Fruit fly (Drosophila melanogaster) whole organism, adult: ENCODE data around the gene Nedd4.

ENCODE experiments used
- CG11617 ChIP-seq: fragments of 200-800 bp; sonication (Bioruptor generic); optimal IDR thresholded peaks from 2 replicates; lab custom pipeline; 2017; ENCODE audit warnings: mild to moderate bottlenecking, missing biosample characterization, missing genetic modification reagents, missing genetic modification characterization
- CG12768 ChIP-seq: fragments of 200-800 bp; sonication (Bioruptor generic); optimal IDR thresholded peaks from 2 replicates; lab custom pipeline; 2017; ENCODE audit warnings: missing biosample characterization, missing genetic modification characterization, mild to moderate bottlenecking, moderate library complexity, missing genetic modification reagents
- CG14711 ChIP-seq: fragments of 200-800 bp; sonication (Bioruptor generic); optimal IDR thresholded peaks from 2 replicates; lab custom pipeline; 2018; ENCODE audit warnings: missing biosample characterization, mild to moderate bottlenecking, missing genetic modification characterization, moderate library complexity
- CG1620 ChIP-seq: fragments of 200-800 bp; sonication (Bioruptor generic); optimal IDR thresholded peaks from 2 replicates; lab custom pipeline; 2016; ENCODE audit warnings: missing biosample characterization, missing genetic modification characterization
- CG33017 ChIP-seq: fragments of 200-800 bp; sonication (Bioruptor generic); optimal IDR thresholded peaks from 2 replicates; lab custom pipeline; 2018; ENCODE audit warnings: missing biosample characterization, mild to moderate bottlenecking, missing genetic modification characterization, moderate library complexity
- CG5204 ChIP-seq: fragments of 200-800 bp; sonication (Bioruptor generic); optimal IDR thresholded peaks from 2 replicates; lab custom pipeline; 2016; ENCODE audit warnings: missing biosample characterization, missing genetic modification characterization
- CG7045 ChIP-seq: fragments of 200-800 bp; sonication (Bioruptor generic); optimal IDR thresholded peaks from 2 replicates; lab custom pipeline; 2017; ENCODE audit warnings: missing biosample characterization, mild to moderate bottlenecking, missing genetic modification characterization
- CG7101 ChIP-seq: fragments of 200-800 bp; sonication (Bioruptor generic); optimal IDR thresholded peaks from 2 replicates; lab custom pipeline; 2018; ENCODE audit warnings: missing biosample characterization, mild to moderate bottlenecking, missing genetic modification characterization, moderate library complexity
- Clk ChIP-seq: fragments of 200-800 bp; sonication (Bioruptor generic); optimal IDR thresholded peaks from 2 replicates; lab custom pipeline; 2017; ENCODE audit warnings: missing biosample characterization, missing genetic modification characterization
- Crg-1 ChIP-seq: fragments of 200-800 bp; sonication (Bioruptor generic); optimal IDR thresholded peaks from 2 replicates; lab custom pipeline; 2016; ENCODE audit warnings: missing biosample characterization, missing genetic modification characterization
- Hr96 ChIP-seq: fragments of 200-800 bp; sonication (Bioruptor generic); optimal IDR thresholded peaks from 2 replicates; lab custom pipeline; 2016; ENCODE audit warnings: missing biosample characterization, missing genetic modification characterization
- Mnt ChIP-seq: fragments of 200-800 bp; sonication (Bioruptor generic); optimal IDR thresholded peaks from 2 replicates; lab custom pipeline; 2016; ENCODE audit warnings: missing biosample characterization, mild to moderate bottlenecking, missing genetic modification characterization
- bab1 ChIP-seq: fragments of 200-800 bp; sonication (Bioruptor generic); optimal IDR thresholded peaks from 3 replicates; lab custom pipeline; 2019; ENCODE audit warnings: missing biosample characterization, mild to moderate bottlenecking, missing genetic modification characterization, moderate library complexity
- cic ChIP-seq: fragments of 200-800 bp; sonication (Bioruptor generic); optimal IDR thresholded peaks from 2 replicates; lab custom pipeline; 2017; ENCODE audit warnings: missing biosample characterization, mild to moderate bottlenecking, missing genetic modification characterization, moderate library complexity
- cnc ChIP-seq, 2 experiments: fragments of >200 bp; optimal IDR thresholded peaks; 2 replicates each; lab custom pipeline; 2017
- kay ChIP-seq: fragments of 200-800 bp; sonication (Bioruptor generic); peaks from one replicate; lab custom pipeline; 2016; ENCODE audit warnings: missing biosample characterization, missing genetic modification characterization, borderline replicate concordance
- ovo ChIP-seq: fragments of 200-800 bp; sonication (Bioruptor generic); optimal IDR thresholded peaks from 2 replicates; lab custom pipeline; 2016; ENCODE audit warnings: missing biosample characterization, missing genetic modification characterization
- pad ChIP-seq: fragments of 200-800 bp; sonication (Bioruptor generic); optimal IDR thresholded peaks from 3 replicates; lab custom pipeline; 2017; ENCODE audit warnings: missing biosample characterization, missing genetic modification characterization, mild to moderate bottlenecking, moderate library complexity, missing genetic modification reagents
- tj ChIP-seq: fragments of 200-800 bp; sonication (Bioruptor generic); optimal IDR thresholded peaks from 3 replicates; lab custom pipeline; 2017; ENCODE audit warnings: missing biosample characterization, mild to moderate bottlenecking, missing genetic modification characterization, moderate library complexity
- toe ChIP-seq: fragments of 200-800 bp; sonication (Bioruptor generic); optimal IDR thresholded peaks from 2 replicates; lab custom pipeline; 2016; ENCODE audit warnings: missing biosample characterization, missing genetic modification characterization

The Nedd4 gene

DNA sequence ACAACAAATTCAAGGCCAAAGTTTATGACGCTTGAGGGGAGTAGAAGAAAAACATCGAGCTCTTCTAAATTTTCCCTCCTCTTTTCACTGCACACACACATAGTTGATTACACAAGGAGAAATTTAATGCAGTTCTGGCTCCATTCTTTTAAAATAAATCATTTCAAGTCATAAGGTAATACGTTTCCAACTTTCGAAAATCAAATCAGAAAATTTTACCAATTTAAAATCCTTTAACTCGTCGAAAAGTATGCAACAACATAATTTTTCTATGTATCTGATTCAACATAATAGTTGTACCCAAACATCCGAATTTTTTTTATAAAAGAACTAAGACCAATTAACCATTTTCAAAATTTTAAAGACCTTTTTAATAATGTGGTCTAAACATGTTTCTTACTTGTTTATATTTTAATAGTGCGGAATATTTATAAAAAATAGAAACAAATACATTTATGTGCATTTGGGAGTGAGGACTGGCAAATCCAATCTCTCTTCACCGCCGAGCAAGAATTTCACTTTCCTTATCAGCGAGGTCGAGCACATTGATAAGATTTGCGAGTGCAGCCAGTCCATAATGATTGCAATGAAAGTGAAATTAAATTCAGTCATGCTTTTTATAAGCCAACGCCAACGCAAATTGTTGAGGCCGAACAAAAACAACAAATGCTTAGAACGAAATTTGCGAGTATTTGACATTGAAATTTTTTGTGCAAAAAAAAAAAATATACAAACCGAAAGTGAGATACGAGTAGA lies 23.7 kb upstream of the Nedd4 start:
- TF ChIP-seq tj (GFP tag; lab: Kevin White, UChicago) = no peak
- TF ChIP-seq Mnt = no peak
- TF ChIP-seq pad (GFP tag; lab: Kevin White, UChicago) = no peak
- TF ChIP-seq CG7045 = no peak
- TF ChIP-seq CG33017 = no peak
- no peak for TF ChIP-seq toe (GFP tag; lab: Kevin White, UChicago)
- TF ChIP-seq CG14711 = no peak
- TF ChIP-seq Crg-1 (GFP tag; lab: Kevin White, UChicago) = no peak
- TF ChIP-seq CG11617 (GFP tag; lab: Kevin White, UChicago) = no peak
- no peak for TF ChIP-seq Clk (GFP tag; lab: Kevin White, UChicago)
- no peak for TF ChIP-seq CG7101 (tag; lab: Kevin White, UChicago)
- TF ChIP-seq ovo (GFP tag; lab: Kevin White, UChicago) = no peak
- no peak for TF ChIP-seq bab1 (GFP tag; lab: Kevin White, UChicago)
- TF ChIP-seq Hr96 (GFP tag; lab: Kevin White, UChicago) = no peak
- TF ChIP-seq CG1620 (GFP tag; lab: Kevin White, UChicago) = no peak
- TF ChIP-seq CG12768 = no peak
- no peak for TF ChIP-seq CG5204 (GFP tag; lab: Kevin White, UChicago)

DNA sequence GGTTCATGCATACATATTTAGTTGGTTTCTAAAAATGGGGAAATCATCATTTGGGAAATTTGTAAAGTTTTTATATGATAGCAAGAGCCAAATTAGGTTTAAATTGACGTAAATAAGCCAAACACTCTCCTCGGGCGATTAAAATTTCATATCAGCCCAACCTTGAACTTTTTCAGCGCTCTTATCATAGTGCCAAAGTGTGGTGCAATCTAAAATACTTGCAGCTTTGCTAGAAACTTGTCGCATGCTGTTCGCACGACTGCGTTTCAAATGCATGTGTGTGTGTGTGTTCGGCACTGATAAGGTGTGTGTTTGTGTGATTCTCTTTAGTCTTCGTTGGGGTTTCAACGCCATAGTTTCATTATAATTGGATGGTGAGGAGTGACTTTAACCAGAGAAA lies 23.1 kb upstream of the Nedd4 start:
- TF ChIP-seq Clk (GFP tag; lab: Kevin White, UChicago) (no peak), Crg-1 (GFP tag; lab: Kevin White, UChicago) (no peak), Hr96 (GFP tag; lab: Kevin White, UChicago) (no peak), CG1620 (GFP tag; lab: Kevin White, UChicago) (no peak), cic (GFP tag; lab: Kevin White, UChicago) (no peak), CG14711 (no peak), cnc (optimal IDR thresholded peaks at IDR 0.05; lab: Kevin White, UChicago) (no peak), CG12768 (no peak), Mnt (no peak), tj (GFP tag; lab: Kevin White, UChicago) (no peak)

DNA sequence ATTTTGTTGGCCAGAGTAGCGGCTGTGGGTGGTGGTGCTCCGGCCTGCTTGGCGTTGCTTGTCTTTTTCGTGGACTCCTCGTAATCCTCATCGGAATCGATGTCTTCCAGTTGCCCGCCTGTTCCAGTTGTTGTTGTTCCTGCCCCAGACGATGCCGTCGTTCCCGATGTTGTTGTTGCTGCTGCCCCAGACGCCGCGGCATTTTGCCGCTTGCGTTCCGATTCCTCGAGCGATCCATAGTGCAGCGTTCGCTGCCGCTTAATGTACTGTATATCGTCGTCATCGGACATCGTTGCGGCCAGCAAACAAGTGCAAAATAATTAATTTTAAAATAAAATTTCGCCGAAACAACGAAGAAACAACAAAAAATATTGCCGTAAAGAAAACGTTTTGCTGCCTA lies 16.4 kb upstream of the Nedd4 start:
- no peak for TF ChIP-seq Crg-1 (GFP tag; lab: Kevin White, UChicago)
- no peak for TF ChIP-seq CG14711
- no peak for TF ChIP-seq toe (GFP tag; lab: Kevin White, UChicago)

DNA sequence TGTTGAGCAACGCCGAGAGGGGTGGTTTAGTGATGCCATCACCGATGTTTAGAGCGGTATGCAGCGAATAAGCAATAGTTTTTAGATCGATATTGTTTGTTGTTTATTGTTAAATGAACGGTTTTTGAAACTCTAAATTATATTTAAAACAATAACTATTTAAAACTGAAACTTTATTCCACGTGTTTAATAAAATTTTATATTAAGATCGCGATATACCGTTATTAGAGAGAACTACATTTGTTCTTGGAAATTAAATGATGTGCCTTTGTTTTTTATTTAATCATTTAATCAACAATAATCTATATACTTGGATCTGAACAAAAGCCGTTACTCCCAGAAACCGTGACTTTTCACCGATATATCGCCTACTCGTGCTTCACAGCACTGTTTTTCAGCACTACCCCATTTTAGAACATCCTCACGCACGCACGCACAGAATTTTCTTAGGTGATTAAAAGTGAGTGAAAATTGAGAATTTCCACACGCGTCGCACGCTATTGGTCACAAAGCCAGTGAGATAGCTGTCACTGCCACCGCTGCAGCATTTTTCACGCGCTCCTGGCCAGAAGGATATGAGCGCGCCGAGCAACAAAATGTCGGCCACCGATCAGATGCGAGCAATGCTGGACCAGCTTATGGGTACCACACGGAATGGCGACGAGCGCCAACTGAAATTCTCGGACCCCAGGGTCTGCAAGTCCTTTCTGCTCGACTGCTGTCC lies 15.8 kb upstream of the Nedd4 start, which contains the start of the genes U4-U6-60K and CG7564:
U4-U6-60K (minus strand) TSS at position 20 of the 724 bp plus-strand sequence.
CG7564 (plus strand) TSS at position 406 of the 724 bp plus-strand sequence.
- TF ChIP-seq CG1620 (GFP tag; lab: Kevin White, UChicago) = peak; percentile 81
- no peak for TF ChIP-seq kay (GFP tag; lab: Kevin White, UChicago)
- peak; percentile 79 for TF ChIP-seq Clk (GFP tag; lab: Kevin White, UChicago)
- TF ChIP-seq toe (GFP tag; lab: Kevin White, UChicago) = peak; percentile 77
- peak; percentile 6 for TF ChIP-seq bab1 (GFP tag; lab: Kevin White, UChicago)
- TF ChIP-seq CG33017 = peak; percentile 28
- peak; percentile 68 for TF ChIP-seq CG5204 (GFP tag; lab: Kevin White, UChicago)
- TF ChIP-seq CG7101 (tag; lab: Kevin White, UChicago) = peak; percentile 68
- TF ChIP-seq CG7045 = peak; percentile 54
- peak; percentile 52 for TF ChIP-seq tj (GFP tag; lab: Kevin White, UChicago)
- peak; percentile 64 for TF ChIP-seq Hr96 (GFP tag; lab: Kevin White, UChicago)
- TF ChIP-seq ovo (GFP tag; lab: Kevin White, UChicago) = peak; percentile 77
- peak; percentile 64 for TF ChIP-seq Mnt
- peak; percentile 74 for TF ChIP-seq CG11617 (GFP tag; lab: Kevin White, UChicago)
- peak; percentile 62 for TF ChIP-seq CG12768
- no peak for TF ChIP-seq cic (GFP tag; lab: Kevin White, UChicago)
- peak; percentile 81 for TF ChIP-seq Crg-1 (GFP tag; lab: Kevin White, UChicago)
- TF ChIP-seq cnc (optimal IDR thresholded peaks at IDR 0.05; lab: Kevin White, UChicago) = no peak
- TF ChIP-seq pad (GFP tag; lab: Kevin White, UChicago) = peak; percentile 80
- peak; percentile 57 for TF ChIP-seq CG14711

DNA sequence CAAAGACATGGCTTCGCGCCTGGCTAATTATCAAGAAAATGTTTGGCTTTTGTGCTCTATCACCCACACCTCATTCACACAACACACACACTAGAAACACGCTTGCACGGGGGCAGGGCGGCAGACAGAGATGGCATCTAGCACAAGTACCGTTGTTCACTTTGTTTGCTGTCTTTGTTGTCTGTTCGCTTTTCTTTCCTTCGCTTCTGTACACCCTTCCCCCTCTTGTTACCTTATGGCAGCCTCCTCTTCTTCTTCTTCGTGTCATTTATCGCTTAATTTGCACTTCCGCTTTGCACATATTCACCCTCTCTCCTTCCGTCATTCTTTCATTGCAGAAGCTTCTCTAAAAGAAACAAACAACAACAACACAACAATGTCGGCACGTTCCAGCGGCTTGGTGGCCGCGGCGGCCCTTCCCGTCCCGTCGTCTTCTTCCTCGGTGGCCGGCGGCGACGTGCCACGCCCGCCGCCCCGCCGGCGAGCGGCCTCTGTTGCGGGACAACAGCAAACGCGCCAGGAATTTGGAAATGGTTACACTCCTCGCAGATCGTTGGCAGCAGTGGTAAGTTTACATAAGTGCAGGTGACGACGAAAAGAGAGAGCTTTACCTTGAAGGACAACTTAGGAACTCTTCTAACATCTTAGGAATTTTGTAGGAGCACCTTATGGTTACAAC lies 729 bp downstream of the Nedd4 start:
- TF ChIP-seq ovo (GFP tag; lab: Kevin White, UChicago) (peak; percentile 89), CG14711 (no peak), CG7101 (tag; lab: Kevin White, UChicago) (no peak), Hr96 (GFP tag; lab: Kevin White, UChicago) (no peak), Crg-1 (GFP tag; lab: Kevin White, UChicago) (no peak), cic (GFP tag; lab: Kevin White, UChicago) (no peak), CG12768 (no peak), Mnt (no peak), CG7045 (no peak), CG11617 (GFP tag; lab: Kevin White, UChicago) (no peak), Clk (GFP tag; lab: Kevin White, UChicago) (no peak), toe (GFP tag; lab: Kevin White, UChicago) (no peak), CG5204 (GFP tag; lab: Kevin White, UChicago) (no peak), cnc (optimal IDR thresholded peaks at IDR 0.05; lab: Kevin White, UChicago) (no peak), pad (GFP tag; lab: Kevin White, UChicago) (peak; percentile 85), CG33017 (no peak), tj (GFP tag; lab: Kevin White, UChicago) (peak; percentile 91), bab1 (GFP tag; lab: Kevin White, UChicago) (no peak), kay (GFP tag; lab: Kevin White, UChicago) (no peak), CG1620 (GFP tag; lab: Kevin White, UChicago) (peak; percentile 15)
